Worm (Caenorhabditis elegans): ENCODE measurements around the gene ubc-7.

ce11 chrIII:9638159-9638754 is 7.3 kb upstream of the ubc-7 start:
- TF ChIP-seq tbx-2 (tag; optimal IDR thresholded peaks at IDR 0.05) (no peak), skn-1 (tag; optimal IDR thresholded peaks at IDR 0.05) (no peak), unc-62 (GFP tag; optimal IDR thresholded peaks at IDR 0.05) (no peak), ceh-16 (tag; optimal IDR thresholded peaks at IDR 0.05) (no peak), fkh-10 (GFP tag; optimal IDR thresholded peaks at IDR 0.05) (no peak), nfya-1 (tag; optimal IDR thresholded peaks at IDR 0.05; ENCODE audit: insufficient read depth) (no peak)
